Worm (Caenorhabditis elegans) whole organism, young adult: Measurements from ENCODE around the gene str-57.

Experiments
- B0336.3 ChIP-seq: fragments of 200-800 bp; sonication (Bioruptor generic); IDR thresholded peaks from 2 replicates; pipeline ENCODE4 v1.3.6; 2022; ENCODE audit warnings: missing genetic modification characterization, missing compliant biosample characterization
- C17E4.6 ChIP-seq: fragments of 200-800 bp; sonication (Bioruptor generic); IDR thresholded peaks from 2 replicates; pipeline ENCODE4 v1.3.6; 2022; ENCODE audit warnings: missing genetic modification reagents, missing genetic modification characterization, missing compliant biosample characterization
- F37B4.10 ChIP-seq: fragments of 200-800 bp; sonication (Bioruptor generic); IDR thresholded peaks from 2 replicates; pipeline ENCODE4 v1.3.6; 2022; ENCODE audit warnings: missing genetic modification characterization, missing compliant biosample characterization
- F39B2.1 ChIP-seq: fragments of 200-800 bp; sonication (Bioruptor generic); IDR thresholded peaks from 2 replicates; pipeline ENCODE4 v1.3.6; 2022; ENCODE audit warnings: missing genetic modification reagents, missing genetic modification characterization, missing compliant biosample characterization
- F52B5.7 ChIP-seq: sonication (generic microtip); optimal IDR thresholded peaks from 2 replicates; lab custom pipeline; 2016; ENCODE audit warnings: mild to moderate bottlenecking, missing genetic modification characterization, missing compliant biosample characterization
- F57C9.4 ChIP-seq: sonication (generic microtip); optimal IDR thresholded peaks from 2 replicates; lab custom pipeline; 2017; ENCODE audit warnings: mild to moderate bottlenecking, missing genetic modification characterization, missing compliant biosample characterization
- K11D2.4 ChIP-seq: fragments of 200-800 bp; sonication (Bioruptor generic); IDR thresholded peaks from 2 replicates; pipeline ENCODE4 v1.3.6; 2022; ENCODE audit warnings: missing genetic modification reagents, missing genetic modification characterization, missing compliant biosample characterization
- K12H6.12 ChIP-seq: fragments of 200-800 bp; sonication (Bioruptor generic); optimal IDR thresholded peaks from 2 replicates; lab custom pipeline; 2018; ENCODE audit warnings: mild to moderate bottlenecking, missing genetic modification characterization, missing compliant biosample characterization
- T26A5.8 ChIP-seq: sonication (generic microtip); optimal IDR thresholded peaks from 2 replicates; lab custom pipeline; 2016; ENCODE audit warnings: missing genetic modification characterization, missing compliant biosample characterization
- Y53G8AR.9 ChIP-seq: fragments of 200-800 bp; sonication (Bioruptor generic); conservative IDR thresholded peaks from 2 replicates; pipeline ENCODE4 v1.3.6; 2022; ENCODE audit warnings: missing genetic modification reagents, missing genetic modification characterization, missing compliant biosample characterization
- akir-1 ChIP-seq: fragments of 200-800 bp; sonication (Bioruptor generic); optimal IDR thresholded peaks from 2 replicates; lab custom pipeline; 2018; ENCODE audit warnings: mild to moderate bottlenecking, missing genetic modification characterization, moderate library complexity, missing compliant biosample characterization
- attf-3 ChIP-seq: fragments of 200-800 bp; sonication (Bioruptor generic); conservative IDR thresholded peaks from 2 replicates; pipeline ENCODE4 v1.3.6; 2022; ENCODE audit warnings: missing genetic modification reagents, missing genetic modification characterization, missing compliant biosample characterization
- attf-6 ChIP-seq: fragments of 200-800 bp; sonication (Bioruptor generic); IDR thresholded peaks from 2 replicates; pipeline ENCODE4 v1.3.6; 2022; ENCODE audit warnings: missing genetic modification reagents, missing genetic modification characterization, missing compliant biosample characterization
- bed-2 ChIP-seq: fragments of 200-800 bp; sonication (Bioruptor generic); IDR thresholded peaks from 2 replicates; pipeline ENCODE4 v1.3.6; 2022; ENCODE audit warnings: missing genetic modification reagents, missing genetic modification characterization, missing compliant biosample characterization
- ccch-3 ChIP-seq: fragments of 200-800 bp; sonication (Bioruptor generic); optimal IDR thresholded peaks from 2 replicates; lab custom pipeline; 2018; ENCODE audit warnings: mild to moderate bottlenecking, missing genetic modification characterization, missing compliant biosample characterization
- cebp-2 ChIP-seq: fragments of 200-800 bp; sonication (Bioruptor generic); IDR thresholded peaks from 2 replicates; pipeline ENCODE4 v1.3.6; 2022; ENCODE audit warnings: missing genetic modification characterization, missing compliant biosample characterization
- dox-1 ChIP-seq: fragments of 200-800 bp; sonication (Bioruptor generic); IDR thresholded peaks from 2 replicates; pipeline ENCODE4 v1.3.6; 2022; ENCODE audit warnings: missing genetic modification reagents, missing genetic modification characterization, missing compliant biosample characterization
- dpl-1 ChIP-seq: fragments of 150-350 bp; optimal IDR thresholded peaks from 2 replicates; lab custom pipeline; 2014; ENCODE audit warnings: missing biosample characterization, missing genetic modification reagents, missing genetic modification characterization
- egl-18 ChIP-seq: fragments of 200-800 bp; sonication (Bioruptor generic); IDR thresholded peaks from 2 replicates; pipeline ENCODE4 v1.3.6; 2022; ENCODE audit warnings: missing genetic modification reagents, missing genetic modification characterization, missing compliant biosample characterization
- fkh-3 ChIP-seq: sonication (generic microtip); optimal IDR thresholded peaks from 2 replicates; lab custom pipeline; 2016; ENCODE audit warnings: mild to moderate bottlenecking, missing genetic modification characterization, missing compliant biosample characterization
- hmg-1.2 ChIP-seq: fragments of 200-800 bp; sonication (Bioruptor generic); IDR thresholded peaks from 2 replicates; pipeline ENCODE4 v1.3.6; 2022; ENCODE audit warnings: missing genetic modification reagents, missing genetic modification characterization, missing compliant biosample characterization
- hmg-20 ChIP-seq: fragments of 200-800 bp; sonication (Bioruptor generic); IDR thresholded peaks from 2 replicates; pipeline ENCODE4 v1.3.6; 2022; ENCODE audit warnings: missing genetic modification reagents, missing genetic modification characterization, missing compliant biosample characterization
- let-526 ChIP-seq: fragments of 200-800 bp; sonication (Bioruptor generic); IDR thresholded peaks from 2 replicates; pipeline ENCODE4 v1.3.6; 2022; ENCODE audit warnings: missing genetic modification reagents, missing genetic modification characterization, missing compliant biosample characterization
- let-607 ChIP-seq, 2 experiments: fragments of 200-800 bp in 1 of 2; sonication (Bioruptor generic) in 1 of 2; sonication (generic microtip) in 1 of 2; optimal IDR thresholded peaks; 2 replicates each; lab custom pipeline; 2016 to 2018; ENCODE audit warnings: mild to moderate bottlenecking in 2 of 2, missing compliant biosample characterization in 2 of 2, missing genetic modification characterization in 2 of 2, moderate library complexity in 2 of 2, missing genotype in 1 of 2
- lir-1 ChIP-seq: fragments of 200-800 bp; sonication (Bioruptor generic); conservative IDR thresholded peaks from 2 replicates; pipeline ENCODE4 v1.3.6; 2022; ENCODE audit warnings: missing genetic modification reagents, missing genetic modification characterization, missing compliant biosample characterization
- madf-3 ChIP-seq: fragments of 200-800 bp; sonication (Bioruptor generic); IDR thresholded peaks from 2 replicates; pipeline ENCODE4 v1.3.6; 2022; ENCODE audit warnings: missing genetic modification reagents, missing genetic modification characterization, missing compliant biosample characterization
- mes-4 ChIP-seq: sonication (generic microtip); optimal IDR thresholded peaks from 2 replicates; lab custom pipeline; 2016; ENCODE audit warnings: missing genotype, missing genetic modification characterization, missing compliant biosample characterization
- mxl-1 ChIP-seq: sonication (generic microtip); optimal IDR thresholded peaks from 2 replicates; lab custom pipeline; 2016; ENCODE audit warnings: missing genetic modification characterization, missing compliant biosample characterization
- nfya-2 ChIP-seq: fragments of 200-800 bp; sonication (Bioruptor generic); IDR thresholded peaks from 2 replicates; pipeline ENCODE4 v1.3.6; 2022; ENCODE audit warnings: missing genetic modification reagents, missing genetic modification characterization, missing compliant biosample characterization
- nhr-120 ChIP-seq: fragments of 200-800 bp; sonication (Bioruptor generic); IDR thresholded peaks from 2 replicates; pipeline ENCODE4 v1.3.6; 2022; ENCODE audit warnings: missing genetic modification characterization, missing compliant biosample characterization
- nhr-90 ChIP-seq: sonication (generic microtip); optimal IDR thresholded peaks from 2 replicates; lab custom pipeline; 2016; ENCODE audit warnings: missing genotype, mild to moderate bottlenecking, missing genetic modification characterization, missing compliant biosample characterization
- pha-4 ChIP-seq: fragments of 150-350 bp; sonication (generic microtip); optimal IDR thresholded peaks from 2 replicates; lab custom pipeline; 2014; ENCODE audit warnings: missing biosample characterization, missing genetic modification reagents, missing genetic modification characterization
- repo-1 ChIP-seq: sonication (generic microtip); optimal IDR thresholded peaks from 2 replicates; lab custom pipeline; 2017; ENCODE audit warnings: mild to moderate bottlenecking, missing genetic modification characterization, missing compliant biosample characterization
- sdz-38 ChIP-seq: sonication (generic microtip); optimal IDR thresholded peaks from 2 replicates; lab custom pipeline; 2016; ENCODE audit warnings: missing genotype, missing genetic modification characterization, missing compliant biosample characterization
- snpc-1.1 ChIP-seq: sonication (generic microtip); optimal IDR thresholded peaks from 2 replicates; lab custom pipeline; 2017; ENCODE audit warnings: missing genetic modification characterization, mild to moderate bottlenecking, missing compliant biosample characterization, antibody characterized with exemption, moderate library complexity, missing genotype, missing genetic modification reagents; ENCODE audit not compliant: insufficient read depth
- snpc-1.3 ChIP-seq: sonication (generic microtip); optimal IDR thresholded peaks from 2 replicates; lab custom pipeline; 2017; ENCODE audit warnings: missing genetic modification characterization, mild to moderate bottlenecking, missing compliant biosample characterization, antibody characterized with exemption, moderate library complexity, missing genotype, missing genetic modification reagents; ENCODE audit not compliant: insufficient read depth
- snpc-4 ChIP-seq, 5 experiments: fragments of 150-350 bp in 1 of 5; sonication (generic microtip) in 4 of 5; optimal IDR thresholded peaks; 2 replicates each; lab custom pipeline; 2014 to 2018; ENCODE audit warnings: missing genetic modification characterization in 5 of 5, missing biosample characterization in 3 of 5, antibody characterized with exemption in 2 of 5, mild to moderate bottlenecking in 2 of 5, missing compliant biosample characterization in 2 of 5, missing genotype in 2 of 5, moderate library complexity in 2 of 5, missing genetic modification reagents in 1 of 5
- sptf-2 ChIP-seq: fragments of 200-800 bp; sonication (Bioruptor generic); optimal IDR thresholded peaks from 2 replicates; lab custom pipeline; 2018; ENCODE audit warnings: mild to moderate bottlenecking, missing genetic modification characterization, missing compliant biosample characterization
- xnd-1 ChIP-seq: sonication (generic microtip); optimal IDR thresholded peaks from 2 replicates; lab custom pipeline; 2016; ENCODE audit warnings: missing genotype, missing genetic modification reagents, missing genetic modification characterization, missing compliant biosample characterization
- zfh-2 ChIP-seq: fragments of 200-800 bp; sonication (Bioruptor generic); conservative IDR thresholded peaks from 2 replicates; pipeline ENCODE4 v1.3.6; 2022; ENCODE audit warnings: missing genetic modification reagents, missing genetic modification characterization, missing compliant biosample characterization
- zim-3 ChIP-seq: sonication (generic microtip); optimal IDR thresholded peaks from 2 replicates; lab custom pipeline; 2017; ENCODE audit warnings: mild to moderate bottlenecking, missing genetic modification characterization, moderate library complexity, missing compliant biosample characterization
- ztf-18 ChIP-seq: sonication (generic microtip); optimal IDR thresholded peaks from 2 replicates; lab custom pipeline; 2016; ENCODE audit warnings: missing genotype, mild to moderate bottlenecking, missing genetic modification characterization, missing compliant biosample characterization
- ztf-26 ChIP-seq: sonication (generic microtip); optimal IDR thresholded peaks from 2 replicates; lab custom pipeline; 2017; ENCODE audit warnings: missing genetic modification characterization, missing compliant biosample characterization

Gene str-57

DNA sequence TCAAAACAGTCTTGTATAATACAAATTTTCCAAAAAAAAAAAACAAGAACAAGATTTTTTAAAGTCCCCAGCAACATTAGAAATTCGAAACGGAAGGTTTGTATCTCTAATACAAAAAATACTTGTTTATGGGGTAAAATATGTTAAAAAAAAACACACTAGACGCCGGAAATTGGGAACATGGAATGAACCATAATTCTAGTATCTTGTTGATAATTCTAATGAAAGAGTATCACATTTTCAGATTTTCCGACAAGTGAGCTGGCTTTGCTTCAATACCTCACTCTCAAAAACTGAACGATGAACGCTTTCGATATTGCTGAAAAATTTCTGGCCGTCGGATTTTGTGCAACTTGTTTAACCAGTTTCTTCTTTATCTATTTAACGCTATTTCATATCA is 27.2 kb downstream of the str-57 start, which contains the start of gene str-60:
str-60 (plus strand) TSS at position 301 of the 400 bp plus-strand sequence.
- TF ChIP-seq F52B5.7 (tag; lab: Kevin White, UChicago), result no peak
- no peak for TF ChIP-seq ztf-26 (tag; lab: Kevin White, UChicago)
- TF ChIP-seq egl-18, result no peak
- no peak for TF ChIP-seq xnd-1 (tag; lab: Kevin White, UChicago)
- no peak for TF ChIP-seq hmg-1.2 (GFP tag; lab: Robert Waterston, UW)
- no peak for TF ChIP-seq pha-4 (tag; lab: Kevin White, UChicago)
- no peak for TF ChIP-seq sdz-38 (tag; lab: Kevin White, UChicago)
- no peak for TF ChIP-seq hmg-20 (GFP tag; lab: Robert Waterston, UW)
- TF ChIP-seq K12H6.12 (tag; lab: Kevin White, UChicago), result no peak
- TF ChIP-seq F37B4.10 (GFP tag; lab: Robert Waterston, UW), result no peak
- TF ChIP-seq attf-3, result no peak
- no peak for TF ChIP-seq ztf-18 (tag; lab: Kevin White, UChicago)
- TF ChIP-seq ccch-3 (GFP tag; lab: Kevin White, UChicago), result no peak
- no peak for TF ChIP-seq snpc-4 (GFP tag; optimal IDR thresholded peaks at IDR 0.05; lab: Kevin White, UChicago)
- TF ChIP-seq snpc-4 (tag; optimal IDR thresholded peaks at IDR 0.05; lab: Kevin White, UChicago), result no peak
- no peak for TF ChIP-seq madf-3 (GFP tag; lab: Robert Waterston, UW)
- no peak for TF ChIP-seq snpc-1.3 (tag; lab: Kevin White, UChicago)

DNA sequence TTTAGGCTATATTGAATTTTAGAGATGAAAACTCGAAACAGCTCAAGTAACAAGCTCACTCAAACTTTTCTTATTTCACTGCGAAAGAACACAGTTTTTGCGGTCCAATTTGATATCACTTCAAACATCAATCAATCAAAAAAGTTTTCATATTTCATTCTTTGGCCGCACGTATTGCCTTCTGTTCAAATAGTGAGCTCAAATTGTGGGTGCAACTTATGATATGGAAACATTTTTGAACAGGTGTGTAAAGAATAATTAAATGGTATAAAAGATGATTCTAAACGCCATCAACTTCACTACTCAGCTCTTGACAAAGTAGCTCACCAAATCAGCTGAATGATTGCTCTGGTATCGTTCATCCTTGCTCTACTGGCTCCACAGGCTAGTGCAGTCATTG is 29.2 kb downstream of the str-57 start, which contains the start of gene T06C12.14:
T06C12.14 (plus strand) TSS at position 301 of the 400 bp plus-strand sequence.
- TF ChIP-seq nhr-90 (no peak), mxl-1 (tag; lab: Kevin White, UChicago) (no peak), K11D2.4 (GFP tag; lab: Robert Waterston, UW) (no peak), zim-3 (no peak), let-526 (GFP tag; lab: Robert Waterston, UW) (no peak), bed-2 (GFP tag; lab: Robert Waterston, UW) (no peak), sptf-2 (GFP tag; lab: Kevin White, UChicago) (no peak), nhr-120 (GFP tag; lab: Robert Waterston, UW) (no peak), dox-1 (GFP tag; lab: Robert Waterston, UW) (no peak), repo-1 (tag; lab: Kevin White, UChicago) (no peak), F39B2.1 (no peak), F57C9.4 (tag; lab: Kevin White, UChicago) (no peak), C17E4.6 (GFP tag; lab: Robert Waterston, UW) (no peak), T26A5.8 (tag; lab: Kevin White, UChicago) (no peak), mes-4 (no peak), pha-4 (tag; lab: Kevin White, UChicago) (no peak), attf-6 (no peak), zfh-2 (GFP tag; lab: Robert Waterston, UW) (no peak)

DNA sequence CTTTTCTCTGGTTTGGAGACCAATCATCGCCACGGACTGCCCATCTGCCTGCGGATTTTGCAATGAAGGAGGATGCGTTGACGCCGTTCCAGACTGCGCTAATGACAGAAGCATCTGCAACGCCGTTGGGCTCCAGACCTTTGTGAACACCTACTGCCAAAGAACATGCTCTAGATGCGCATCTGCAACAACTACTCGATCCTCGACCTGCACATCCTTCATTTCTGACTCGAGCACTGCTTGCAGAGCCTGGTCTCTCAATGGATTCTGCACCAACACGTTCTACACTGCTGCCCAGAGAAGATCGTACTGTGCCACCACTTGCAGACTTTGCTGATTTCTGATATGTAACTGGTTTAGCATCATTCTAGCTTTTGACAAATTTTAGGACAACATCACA is 30.1 kb downstream of the str-57 start:
- TF ChIP-seq Y53G8AR.9 (GFP tag; lab: Robert Waterston, UW), result no peak
- TF ChIP-seq snpc-1.1, result no peak
- TF ChIP-seq cebp-2 (GFP tag; lab: Robert Waterston, UW), result no peak
- TF ChIP-seq mxl-1 (tag; lab: Kevin White, UChicago), result no peak
- no peak for TF ChIP-seq dox-1 (GFP tag; lab: Robert Waterston, UW)
- TF ChIP-seq lir-1, result no peak
- no peak for TF ChIP-seq mes-4
- TF ChIP-seq let-607 (tag; optimal IDR thresholded peaks at IDR 0.05; lab: Kevin White, UChicago), result no peak
- TF ChIP-seq fkh-3, result no peak
- TF ChIP-seq zim-3, result no peak
- TF ChIP-seq nfya-2 (GFP tag; lab: Robert Waterston, UW), result no peak
- TF ChIP-seq F52B5.7 (tag; lab: Kevin White, UChicago), result no peak
- TF ChIP-seq akir-1 (GFP tag; lab: Kevin White, UChicago), result no peak
- no peak for TF ChIP-seq dpl-1 (GFP tag; lab: Kevin White, UChicago)
- no peak for TF ChIP-seq B0336.3 (GFP tag; lab: Robert Waterston, UW)
